Fruit fly (Drosophila melanogaster) whole organism, embryonic: Measurements from ENCODE around the gene Rtca.

Experiments
- BtbVII ChIP-seq: fragments of 200-800 bp; sonication (Bioruptor generic); optimal IDR thresholded peaks from 3 replicates; lab custom pipeline; 2017; ENCODE audit warnings: missing biosample characterization, mild to moderate bottlenecking, missing genetic modification characterization
- CG11723 ChIP-seq: fragments of 200-800 bp; sonication (Bioruptor generic); optimal IDR thresholded peaks from 2 replicates; lab custom pipeline; 2017; ENCODE audit warnings: missing biosample characterization, mild to moderate bottlenecking, missing genetic modification characterization
- CG13287 ChIP-seq: fragments of 200-800 bp; sonication (Bioruptor generic); IDR thresholded peaks from 2 replicates; pipeline ENCODE4 v1.3.6; 2022; ENCODE audit warnings: missing biosample characterization, missing genetic modification characterization; ENCODE audit not compliant: partially characterized antibody
- CG14710 ChIP-seq: fragments of 200-800 bp; sonication (Bioruptor generic); optimal IDR thresholded peaks from 3 replicates; lab custom pipeline; 2019; ENCODE audit warnings: missing biosample characterization, mild to moderate bottlenecking, missing genetic modification characterization, moderate library complexity
- CG15269 ChIP-seq: fragments of 200-800 bp; sonication (Bioruptor generic); optimal IDR thresholded peaks from 2 replicates; lab custom pipeline; 2018; ENCODE audit warnings: missing biosample characterization, mild to moderate bottlenecking, missing genetic modification characterization, moderate library complexity
- CG1529 ChIP-seq: fragments of 200-800 bp; sonication (Bioruptor generic); optimal IDR thresholded peaks from 3 replicates; lab custom pipeline; 2018; ENCODE audit warnings: missing biosample characterization, missing genetic modification characterization
- CG15479 ChIP-seq: fragments of 200-800 bp; sonication (Bioruptor generic); optimal IDR thresholded peaks from 3 replicates; lab custom pipeline; 2019; ENCODE audit warnings: missing biosample characterization, mild to moderate bottlenecking, missing genetic modification characterization, moderate library complexity
- CG17802 ChIP-seq: fragments of 200-800 bp; sonication (Bioruptor generic); optimal IDR thresholded peaks from 2 replicates; lab custom pipeline; 2018; ENCODE audit warnings: missing biosample characterization, mild to moderate bottlenecking, missing genetic modification characterization, moderate library complexity
- CG17829 ChIP-seq: fragments of 200-800 bp; optimal IDR thresholded peaks from 2 replicates; lab custom pipeline; 2019; ENCODE audit warnings: missing biosample characterization, mild to moderate bottlenecking, missing genetic modification characterization, moderate library complexity
- CG18599 ChIP-seq: fragments of 200-800 bp; sonication (Bioruptor generic); optimal IDR thresholded peaks from 3 replicates; lab custom pipeline; 2017; ENCODE audit warnings: missing biosample characterization, missing genetic modification characterization, mild to moderate bottlenecking, moderate library complexity, missing genetic modification reagents
- CG2116 ChIP-seq: fragments of 200-800 bp; sonication (Bioruptor generic); optimal IDR thresholded peaks from 3 replicates; lab custom pipeline; 2018; ENCODE audit warnings: missing biosample characterization, mild to moderate bottlenecking, missing genetic modification characterization
- CG32532 ChIP-seq: fragments of 200-800 bp; sonication (Bioruptor generic); IDR thresholded peaks from 2 replicates; pipeline ENCODE4 v1.3.6; 2022; ENCODE audit warnings: missing biosample characterization, missing genetic modification characterization
- CG32772 ChIP-seq: fragments of 200-800 bp; sonication (Bioruptor generic); IDR thresholded peaks from 2 replicates; pipeline ENCODE4 v1.3.6; 2022; ENCODE audit warnings: missing biosample characterization, missing genetic modification characterization
- CG3281 ChIP-seq: fragments of 200-800 bp; sonication (Bioruptor generic); optimal IDR thresholded peaks from 3 replicates; lab custom pipeline; 2017; ENCODE audit warnings: missing biosample characterization, mild to moderate bottlenecking, missing genetic modification characterization
- CG42726 ChIP-seq: fragments of 200-800 bp; sonication (Bioruptor generic); IDR thresholded peaks from 2 replicates; pipeline ENCODE4 v1.3.6; 2022; ENCODE audit warnings: missing biosample characterization, missing genetic modification characterization; ENCODE audit not compliant: partially characterized antibody
- CG8281 ChIP-seq: fragments of 200-800 bp; sonication (Bioruptor generic); optimal IDR thresholded peaks from 2 replicates; lab custom pipeline; 2018; ENCODE audit warnings: missing biosample characterization, mild to moderate bottlenecking, missing genetic modification characterization, moderate library complexity
- CG9215 ChIP-seq: fragments of 200-800 bp; sonication (Bioruptor generic); IDR thresholded peaks from 2 replicates; pipeline ENCODE4 v1.3.6; 2022; ENCODE audit warnings: missing biosample characterization, missing genetic modification characterization
- Chrac-16 ChIP-seq: fragments of 200-800 bp; sonication (Bioruptor generic); optimal IDR thresholded peaks from 3 replicates; lab custom pipeline; 2016; ENCODE audit warnings: missing biosample characterization, missing genetic modification characterization
- D ChIP-seq, 2 experiments: fragments of 200-800 bp in 1 of 2; fragments of >200 bp in 1 of 2; sonication (Bioruptor generic) in 1 of 2; optimal IDR thresholded peaks; 2 replicates in 1 of 2; 3 replicates in 1 of 2; lab custom pipeline; 2017; ENCODE audit warnings: mild to moderate bottlenecking in 1 of 2, missing biosample characterization in 1 of 2, missing genetic modification characterization in 1 of 2, missing genetic modification reagents in 1 of 2
- Dp ChIP-seq: fragments of 200-800 bp; sonication (Bioruptor generic); optimal IDR thresholded peaks from 2 replicates; lab custom pipeline; 2018; ENCODE audit warnings: missing biosample characterization, mild to moderate bottlenecking, missing genetic modification characterization, moderate library complexity
- E2f2 ChIP-seq: fragments of 200-800 bp; sonication (Bioruptor generic); IDR thresholded peaks from 2 replicates; pipeline ENCODE4 v1.3.6; 2022; ENCODE audit warnings: missing biosample characterization, missing genetic modification characterization
- Elba2 ChIP-seq: fragments of 200-800 bp; sonication (Bioruptor generic); optimal IDR thresholded peaks from 3 replicates; lab custom pipeline; 2016; ENCODE audit warnings: missing biosample characterization, missing genetic modification characterization
- Fer1 ChIP-seq: fragments of 200-800 bp; sonication (Bioruptor generic); optimal IDR thresholded peaks from 2 replicates; lab custom pipeline; 2017; ENCODE audit warnings: missing biosample characterization, mild to moderate bottlenecking, missing genetic modification characterization
- Gug ChIP-seq: fragments of 200-800 bp; sonication (Bioruptor generic); IDR thresholded peaks from 4 replicates; pipeline ENCODE4 v1.3.6; 2022; ENCODE audit warnings: missing biosample characterization, missing genetic modification characterization
- Myb ChIP-seq: fragments of 200-800 bp; sonication (Bioruptor generic); optimal IDR thresholded peaks from 2 replicates; lab custom pipeline; 2016; ENCODE audit warnings: missing biosample characterization, missing genetic modification characterization
- Opbp ChIP-seq: fragments of 200-800 bp; sonication (Bioruptor generic); IDR thresholded peaks from 3 replicates; pipeline ENCODE4 v1.3.6; 2022; ENCODE audit warnings: missing biosample characterization, missing genetic modification characterization; ENCODE audit not compliant: partially characterized antibody
- Rfx ChIP-seq: fragments of 200-800 bp; sonication (Bioruptor generic); IDR thresholded peaks from 2 replicates; pipeline ENCODE4 v1.3.6; 2022; ENCODE audit warnings: missing biosample characterization, missing genetic modification characterization
- Usf ChIP-seq: fragments of 200-800 bp; sonication (Bioruptor generic); optimal IDR thresholded peaks from 2 replicates; lab custom pipeline; 2017; ENCODE audit warnings: missing genotype, missing biosample characterization, missing genetic modification characterization
- bab2 ChIP-seq: fragments of 200-800 bp; sonication (Bioruptor generic); optimal IDR thresholded peaks from 2 replicates; lab custom pipeline; 2016; ENCODE audit warnings: missing biosample characterization, missing genetic modification characterization
- bbx ChIP-seq: fragments of 200-800 bp; sonication (Bioruptor generic); IDR thresholded peaks from 2 replicates; pipeline ENCODE4 v1.3.6; 2022; ENCODE audit warnings: missing biosample characterization, missing genetic modification characterization; ENCODE audit not compliant: partially characterized antibody
- bcd ChIP-seq: fragments of 200-800 bp; sonication (Bioruptor generic); optimal IDR thresholded peaks from 2 replicates; lab custom pipeline; 2017; ENCODE audit warnings: missing biosample characterization, mild to moderate bottlenecking, missing genetic modification characterization
- crp ChIP-seq, 2 experiments: fragments of 200-800 bp; sonication (Bioruptor generic); optimal IDR thresholded peaks; 2 replicates in 1 of 2; 3 replicates in 1 of 2; lab custom pipeline; 2017; ENCODE audit warnings: missing biosample characterization in 2 of 2, missing genetic modification characterization in 2 of 2, mild to moderate bottlenecking in 1 of 2, moderate library complexity in 1 of 2
- cwo ChIP-seq: fragments of 200-800 bp; sonication (Bioruptor generic); optimal IDR thresholded peaks from 3 replicates; lab custom pipeline; 2017; ENCODE audit warnings: missing biosample characterization, missing genetic modification characterization, mild to moderate bottlenecking, moderate library complexity, missing genetic modification reagents
- dpn ChIP-seq, 2 experiments: fragments of 200-800 bp; sonication (Bioruptor generic); optimal IDR thresholded peaks; 3 replicates each; lab custom pipeline; 2016; ENCODE audit warnings: missing biosample characterization in 2 of 2, missing genetic modification characterization in 2 of 2
- hb ChIP-seq: fragments of 200-800 bp; sonication (Bioruptor generic); IDR thresholded peaks from 3 replicates; pipeline ENCODE4 v1.3.6; 2022; ENCODE audit warnings: missing biosample characterization, missing genetic modification characterization; ENCODE audit not compliant: partially characterized antibody
- klu ChIP-seq: fragments of 200-800 bp; sonication (Bioruptor generic); IDR thresholded peaks from 2 replicates; pipeline ENCODE4 v1.3.6; 2022; ENCODE audit warnings: missing biosample characterization, missing genetic modification characterization
- lilli ChIP-seq: fragments of 200-800 bp; sonication (Bioruptor generic); optimal IDR thresholded peaks from 3 replicates; lab custom pipeline; 2016; ENCODE audit warnings: missing biosample characterization, missing genetic modification characterization
- lola ChIP-seq, 3 experiments: fragments of >200 bp in 2 of 3; fragments of 200-800 bp in 1 of 3; sonication (Bioruptor generic) in 1 of 3; optimal IDR thresholded peaks; 2 replicates each; lab custom pipeline; 2017 to 2019; ENCODE audit warnings: missing biosample characterization in 3 of 3, missing genetic modification characterization in 3 of 3, mild to moderate bottlenecking in 1 of 3, moderate library complexity in 1 of 3
- pan ChIP-seq, 4 experiments: fragments of >200 bp in 3 of 4; fragments of 200-800 bp in 1 of 4; sonication (Bioruptor generic) in 1 of 4; optimal IDR thresholded peaks in 3 of 4; IDR thresholded peaks in 1 of 4; 2 replicates each; pipeline versions ENCODE4 v1.3.6 to Lab custom; 2017 to 2022; ENCODE audit warnings: missing biosample characterization in 2 of 4, missing genetic modification characterization in 2 of 4, mixed read lengths in 1 of 4
- ro ChIP-seq: fragments of 200-800 bp; sonication (Bioruptor generic); IDR thresholded peaks from 2 replicates; pipeline ENCODE4 v1.3.6; 2022; ENCODE audit warnings: missing biosample characterization, missing genetic modification characterization
- row ChIP-seq: fragments of 200-800 bp; sonication (Bioruptor generic); IDR thresholded peaks from 3 replicates; pipeline ENCODE4 v1.3.6; 2022; ENCODE audit warnings: missing biosample characterization, missing genetic modification characterization
- sens ChIP-seq: fragments of 200-800 bp; sonication (Bioruptor generic); peaks from one replicate; lab custom pipeline; 2016; ENCODE audit warnings: missing biosample characterization, missing genetic modification characterization
- slbo ChIP-seq: fragments of 200-800 bp; sonication (Bioruptor generic); IDR thresholded peaks from 2 replicates; pipeline ENCODE4 v1.3.6; 2022; ENCODE audit warnings: missing biosample characterization, missing genetic modification characterization
- tio ChIP-seq: fragments of 200-800 bp; sonication (Bioruptor generic); optimal IDR thresholded peaks from 2 replicates; lab custom pipeline; 2017; ENCODE audit warnings: missing biosample characterization, missing genetic modification characterization, inconsistent platforms
- zfh2 ChIP-seq: fragments of 200-800 bp; sonication (Bioruptor generic); optimal IDR thresholded peaks from 2 replicates; lab custom pipeline; 2016; ENCODE audit warnings: missing biosample characterization, missing genetic modification characterization

Gene Rtca

DNA sequence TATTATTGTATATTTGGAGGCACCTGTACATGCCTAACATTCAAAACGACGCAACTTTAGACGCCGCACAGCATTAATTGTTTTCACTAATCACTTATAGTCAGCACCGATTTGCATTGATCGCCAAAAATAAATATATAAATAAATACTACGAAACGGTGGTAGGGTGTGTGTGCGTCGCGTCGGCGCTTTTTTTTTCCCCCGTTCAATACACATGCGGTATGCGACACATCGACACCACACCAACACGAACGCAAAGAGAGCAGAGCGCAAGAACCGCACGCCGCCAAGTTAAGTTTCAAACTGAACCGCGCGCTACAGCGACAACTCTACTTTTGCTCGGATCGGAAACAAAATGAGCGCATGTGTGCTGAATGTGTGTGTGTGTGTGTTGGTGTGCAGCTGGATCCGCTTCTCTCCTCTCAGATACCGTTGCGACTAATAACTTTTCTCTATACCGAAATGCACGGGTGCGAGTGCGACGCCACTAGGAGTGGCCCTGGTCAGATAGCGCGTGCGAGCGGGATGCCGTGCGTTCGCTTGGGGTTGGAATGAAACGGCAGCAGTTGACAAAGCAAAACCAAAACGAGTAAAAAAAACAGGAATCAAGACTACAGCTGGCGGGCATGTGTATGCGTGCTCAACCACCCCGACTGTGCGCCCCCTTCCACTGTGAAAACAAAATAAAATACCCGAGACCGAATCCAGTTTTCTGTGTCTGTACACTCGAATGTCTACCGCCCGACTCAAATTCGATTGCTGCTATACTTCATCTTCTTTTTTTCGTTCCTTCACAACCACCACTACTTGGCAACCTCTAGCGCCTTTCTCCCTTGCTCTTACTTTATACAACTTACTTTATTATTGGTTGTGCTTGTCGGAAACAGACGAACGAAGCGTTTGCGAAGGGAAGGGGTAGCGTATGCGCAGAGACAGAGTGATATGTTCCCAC lies 51.1 kb downstream of the Rtca start, which contains the start of gene ph-d (continued):
- TF ChIP-seq zfh2 (GFP tag; lab: Kevin White, UChicago), result no peak
- peak; percentile 5 for TF ChIP-seq Usf (GFP tag; lab: Kevin White, UChicago)
- no peak for TF ChIP-seq pan (optimal IDR thresholded peaks at IDR 0.05; lab: Kevin White, UChicago)
- TF ChIP-seq pan (GFP tag; optimal IDR thresholded peaks at IDR 0.05 in 1 of 2, IDR thresholded peaks at IDR 0.05 in 1 of 2), result peak in 1 of 2 experiments; percentile 35
- TF ChIP-seq Gug, result no peak
- TF ChIP-seq bbx, result 0 out of 2 replicates have a peak, but pooled peaks have one; percentile 22
- TF ChIP-seq crp (GFP tag; optimal IDR thresholded peaks at IDR 0.05; lab: Kevin White, UChicago), result peak in 1 of 2 experiments; percentile 8
- TF ChIP-seq CG2116, result peak; percentile 47
- TF ChIP-seq CG18599 (GFP tag; lab: Kevin White, UChicago), result peak; percentile 58
- TF ChIP-seq E2f2 (GFP tag; lab: Robert Waterston, UW), result peak; percentile 68
- peak; percentile 30 for TF ChIP-seq tio
- peak; percentile 48 for TF ChIP-seq Rfx
- peak; percentile 9 for TF ChIP-seq Myb
- peak; percentile 52 for TF ChIP-seq lilli (GFP tag; lab: Kevin White, UChicago)
- TF ChIP-seq Chrac-16 (GFP tag; lab: Kevin White, UChicago), result peak; percentile 62
- TF ChIP-seq row, result peak; percentile 90
- TF ChIP-seq CG32532 (GFP tag; lab: Robert Waterston, UW), result peak; percentile 33; the same call in 1 of the 2 replicates
- peak; percentile 50; the same call in 2 of the 3 replicates for TF ChIP-seq Opbp
- no peak for TF ChIP-seq Elba2 (GFP tag; lab: Kevin White, UChicago)
- TF ChIP-seq hb, result no peak
- peak; percentile 44 for TF ChIP-seq BtbVII (GFP tag; lab: Kevin White, UChicago)
- TF ChIP-seq slbo (GFP tag; lab: Robert Waterston, UW), result peak; percentile 55
- TF ChIP-seq CG42726 (GFP tag; lab: Robert Waterston, UW), result no peak
- peak; percentile 46 for TF ChIP-seq CG17829 (tag; lab: Kevin White, UChicago)
- no peak for TF ChIP-seq CG9215 (GFP tag; lab: Robert Waterston, UW)
- TF ChIP-seq CG1529, result peak; percentile 45
- TF ChIP-seq Fer1 (GFP tag; lab: Kevin White, UChicago), result peak; percentile 48
- TF ChIP-seq CG13287 (GFP tag; lab: Robert Waterston, UW), result peak; percentile 38; the same call in 1 of the 2 replicates
- peak; percentile 40 for TF ChIP-seq Dp (GFP tag; lab: Kevin White, UChicago)
- no peak for TF ChIP-seq CG8281
- peak; percentile 53 for TF ChIP-seq CG15269 (tag; lab: Kevin White, UChicago)
- TF ChIP-seq CG11723, result peak; percentile 55
- peak; percentile 4 for TF ChIP-seq CG17802 (tag; lab: Kevin White, UChicago)
- TF ChIP-seq cwo (GFP tag; lab: Kevin White, UChicago), result peak; percentile 5
- TF ChIP-seq lola (GFP tag; optimal IDR thresholded peaks at IDR 0.05; lab: Kevin White, UChicago), result peak in 1 of 3 experiments; percentile 58
- no peak for TF ChIP-seq klu (GFP tag; lab: Robert Waterston, UW)
- no peak for TF ChIP-seq ro
- peak; percentile 69 for TF ChIP-seq CG15479 (GFP tag; lab: Kevin White, UChicago)
- peak; percentile 45 for TF ChIP-seq CG3281 (GFP tag; lab: Kevin White, UChicago)
- 0 out of 2 replicates have a peak, but pooled peaks have one; percentile 6 for TF ChIP-seq CG32772 (GFP tag; lab: Robert Waterston, UW)
- peak; percentile 29 for TF ChIP-seq CG14710 (tag; lab: Kevin White, UChicago)
- peak; percentile 73 for TF ChIP-seq D (optimal IDR thresholded peaks at IDR 0.05; lab: Kevin White, UChicago)
- TF ChIP-seq D (GFP tag; optimal IDR thresholded peaks at IDR 0.05; lab: Kevin White, UChicago), result peak; percentile 9
- TF ChIP-seq sens (GFP tag; lab: Kevin White, UChicago), result peak; percentile 92
- peak in 1 of 2 experiments; percentile 7 for TF ChIP-seq dpn (GFP tag; optimal IDR thresholded peaks at IDR 0.05; lab: Kevin White, UChicago)
- peak; percentile 19 for TF ChIP-seq bcd (GFP tag; lab: Kevin White, UChicago)
- peak; percentile 7 for TF ChIP-seq bab2 (GFP tag; lab: Kevin White, UChicago)
